Fruit fly (Drosophila melanogaster) whole organism, prepupa: ENCODE data around the gene VhaAC39-2.

Source experiments
- CG6163 ChIP-seq: fragments of 200-800 bp; sonication (Bioruptor generic); IDR thresholded peaks from 3 replicates; pipeline ENCODE4 v1.3.6; 2022; ENCODE audit warnings: missing biosample characterization, missing genetic modification characterization
- Hr38 ChIP-seq: sonication (Bioruptor generic); optimal IDR thresholded peaks from 2 replicates; lab custom pipeline; 2016; ENCODE audit warnings: missing biosample characterization, missing genetic modification characterization
- Lpt ChIP-seq: fragments of 200-800 bp; sonication (Bioruptor generic); optimal IDR thresholded peaks from 3 replicates; lab custom pipeline; 2016; ENCODE audit warnings: missing biosample characterization, missing genetic modification characterization
- esn ChIP-seq: fragments of 200-800 bp; sonication (Bioruptor generic); optimal IDR thresholded peaks from 2 replicates; lab custom pipeline; 2016; ENCODE audit warnings: missing biosample characterization, mild to moderate bottlenecking, missing genetic modification characterization, moderate library complexity
- salr ChIP-seq, 2 experiments: fragments of 200-800 bp; sonication (Bioruptor generic); optimal IDR thresholded peaks; 3 replicates each; lab custom pipeline; 2016 to 2018; ENCODE audit warnings: missing biosample characterization in 2 of 2, missing genetic modification characterization in 2 of 2, mild to moderate bottlenecking in 1 of 2

DNA sequence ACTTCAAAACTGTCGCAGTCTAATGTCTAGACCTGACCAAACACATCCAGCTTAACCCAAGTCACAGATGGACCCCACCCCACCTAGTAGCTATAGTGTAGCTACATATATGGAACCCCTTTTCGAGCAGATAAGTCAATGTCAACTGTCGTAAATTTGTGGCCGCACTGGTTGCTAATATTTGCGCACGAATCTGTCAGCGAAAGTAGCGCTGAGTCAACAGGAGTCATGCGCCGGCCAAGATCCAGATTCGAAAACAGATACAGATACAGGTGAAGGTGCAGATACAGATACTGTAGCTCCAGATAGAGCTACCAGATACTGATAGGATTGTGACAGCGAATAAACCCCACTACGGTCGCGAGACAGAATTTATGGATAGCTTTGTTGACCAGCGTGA, 5.0 kb upstream of the VhaAC39-2 start:
- TF ChIP-seq Hr38 (no peak), Lpt (GFP tag; lab: Kevin White, UChicago) (no peak), esn (GFP tag; lab: Kevin White, UChicago) (no peak), salr (GFP tag; optimal IDR thresholded peaks at IDR 0.05; lab: Kevin White, UChicago) (no peak), CG6163 (GFP tag; lab: Robert Waterston, UW) (0 out of 3 replicates have a peak, but pooled peaks have one; percentile 9)
